Fruit fly (Drosophila melanogaster) whole organism: Measurements from ENCODE around the gene Tom20.

Experiments
- CG8478 ChIP-seq: fragments of >200 bp; optimal IDR thresholded peaks from 2 replicates; lab custom pipeline; 2018; ENCODE audit warnings: inconsistent platforms
- Dll ChIP-seq: fragments of >200 bp; optimal IDR thresholded peaks from 2 replicates; lab custom pipeline; 2017
- EcR ChIP-seq, 2 experiments: fragments of >200 bp; optimal IDR thresholded peaks; 2 replicates each; lab custom pipeline; 2017; ENCODE audit warnings: missing biosample characterization in 2 of 2, missing genetic modification characterization in 2 of 2, missing genetic modification reagents in 2 of 2
- pan ChIP-seq: fragments of >200 bp; optimal IDR thresholded peaks from 2 replicates; lab custom pipeline; 2017
- psq ChIP-seq: fragments of >200 bp; optimal IDR thresholded peaks from 2 replicates; lab custom pipeline; 2017
- usp ChIP-seq: fragments of >200 bp; optimal IDR thresholded peaks from 2 replicates; lab custom pipeline; 2017; ENCODE audit warnings: missing biosample characterization, missing genetic modification characterization, mixed read lengths

The Tom20 gene

DNA sequence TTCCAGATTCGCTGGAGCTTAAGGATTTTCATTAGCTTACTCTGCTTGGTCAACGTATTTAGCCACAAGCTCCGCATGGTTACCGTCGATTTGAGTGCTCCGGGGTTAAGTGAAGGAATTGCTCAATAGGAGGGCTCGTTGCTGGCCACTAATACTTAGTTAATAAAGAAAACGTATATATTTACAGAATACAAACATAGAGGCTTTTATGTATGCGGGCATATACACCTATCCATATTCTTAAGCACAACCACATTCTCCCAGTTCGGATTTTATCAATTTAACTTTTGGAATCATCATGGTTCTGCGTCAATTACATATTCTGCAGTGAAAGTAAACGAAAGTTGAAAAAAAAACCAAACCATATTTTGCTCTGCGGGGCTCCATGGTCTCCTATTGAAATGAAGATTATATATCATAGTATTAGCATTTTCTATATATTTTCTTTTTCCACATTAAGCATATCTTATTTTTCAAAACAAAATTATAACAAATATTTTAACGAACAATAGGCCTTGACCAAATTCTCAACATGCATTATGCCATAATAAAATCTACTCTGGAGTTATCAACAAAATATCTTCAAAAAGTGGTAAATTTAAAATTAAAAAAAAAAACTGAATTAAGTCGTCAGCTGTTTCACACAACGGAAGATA lies at the start of gene Tom20, which contains the start of gene Gabat:
Tom20 (plus strand) TSS at position 564 of the 656 bp plus-strand sequence.
Gabat (minus strand) TSS at position 606 of the 656 bp plus-strand sequence.
- TF ChIP-seq Dll (lab: Kevin White, UChicago) (no peak), usp (GFP tag; lab: Kevin White, UChicago) (no peak), psq (lab: Kevin White, UChicago) (no peak), EcR (GFP tag; optimal IDR thresholded peaks at IDR 0.05; lab: Kevin White, UChicago) (no peak), CG8478 (lab: Kevin White, UChicago) (no peak)

DNA sequence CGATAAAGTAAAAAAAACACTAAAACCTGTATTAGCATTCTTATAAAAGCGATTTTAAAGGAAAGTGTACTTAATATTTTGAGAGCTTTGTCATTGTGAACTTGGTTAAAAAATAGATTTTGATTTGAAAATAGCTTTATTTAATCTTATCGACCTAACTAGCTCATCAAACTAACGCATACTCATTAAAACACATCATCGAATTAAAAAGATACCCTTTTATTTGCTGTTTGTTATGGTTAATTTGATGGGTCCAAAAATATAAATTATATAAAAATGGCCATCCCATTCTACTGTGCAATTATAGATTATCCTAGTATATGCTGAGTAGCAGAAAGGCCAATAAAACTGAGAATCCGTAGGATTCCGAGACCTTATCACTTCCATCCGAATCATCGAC lies 49.4 kb upstream of the Tom20 start, which contains the start of gene CG32219:
CG32219 (minus strand) TSS at position 101 of the 400 bp plus-strand sequence.
- TF ChIP-seq usp (GFP tag; lab: Kevin White, UChicago) (no peak), EcR (GFP tag; optimal IDR thresholded peaks at IDR 0.05; lab: Kevin White, UChicago) (no peak), CG8478 (lab: Kevin White, UChicago) (no peak), pan (no peak), psq (lab: Kevin White, UChicago) (no peak), Dll (lab: Kevin White, UChicago) (no peak)

DNA sequence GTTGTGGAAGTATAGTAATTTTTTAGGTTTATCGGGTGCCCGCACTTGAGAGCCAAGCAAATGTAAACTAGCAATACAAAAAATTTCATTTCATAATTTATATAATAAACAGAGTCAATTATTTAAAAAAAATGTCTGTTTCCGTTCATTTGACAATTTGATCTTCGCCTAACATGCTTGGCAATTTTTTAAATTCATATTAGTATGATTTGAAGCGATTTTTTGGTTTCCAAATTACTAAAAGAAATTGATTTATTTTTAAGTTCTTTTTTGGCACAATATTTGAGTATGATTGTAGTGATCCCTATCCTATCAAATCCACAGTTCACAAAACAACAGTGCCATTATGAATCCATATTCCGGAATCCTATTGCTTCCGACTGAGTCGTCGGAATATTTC lies 48.6 kb upstream of the Tom20 start, which contains the start of gene CG34258:
CG34258 (minus strand) TSS at position 101 of the 400 bp plus-strand sequence.
- TF ChIP-seq psq (lab: Kevin White, UChicago) = no peak
- no peak for TF ChIP-seq EcR (GFP tag; optimal IDR thresholded peaks at IDR 0.05; lab: Kevin White, UChicago)
- no peak for TF ChIP-seq CG8478 (lab: Kevin White, UChicago)
- TF ChIP-seq Dll (lab: Kevin White, UChicago) = no peak
- no peak for TF ChIP-seq pan
- TF ChIP-seq usp (GFP tag; lab: Kevin White, UChicago) = no peak

DNA sequence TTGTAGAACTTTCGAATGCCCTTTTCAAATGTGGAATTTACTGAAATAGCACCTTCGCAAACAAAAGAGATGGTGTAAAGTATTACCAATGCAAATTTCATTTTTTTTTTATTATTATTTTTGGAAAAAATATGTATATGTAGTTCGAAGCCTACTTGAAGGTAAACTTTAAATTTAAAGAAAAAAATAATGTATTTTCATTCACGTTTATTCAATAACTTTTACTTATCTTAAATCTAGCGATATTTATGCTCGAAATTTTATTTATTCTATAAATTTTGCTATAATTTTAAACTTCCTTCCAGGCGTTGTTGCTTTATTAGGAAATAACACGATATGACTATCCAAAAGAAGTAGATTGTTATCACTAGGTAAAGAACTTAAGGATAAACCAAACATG lies 47.8 kb upstream of the Tom20 start, which contains the start of gene CG33710:
CG33710 (minus strand) TSS at position 101 of the 400 bp plus-strand sequence.
- TF ChIP-seq EcR (GFP tag; optimal IDR thresholded peaks at IDR 0.05; lab: Kevin White, UChicago) (no peak), usp (GFP tag; lab: Kevin White, UChicago) (no peak), Dll (lab: Kevin White, UChicago) (no peak), pan (no peak), CG8478 (lab: Kevin White, UChicago) (no peak), psq (lab: Kevin White, UChicago) (no peak)

DNA sequence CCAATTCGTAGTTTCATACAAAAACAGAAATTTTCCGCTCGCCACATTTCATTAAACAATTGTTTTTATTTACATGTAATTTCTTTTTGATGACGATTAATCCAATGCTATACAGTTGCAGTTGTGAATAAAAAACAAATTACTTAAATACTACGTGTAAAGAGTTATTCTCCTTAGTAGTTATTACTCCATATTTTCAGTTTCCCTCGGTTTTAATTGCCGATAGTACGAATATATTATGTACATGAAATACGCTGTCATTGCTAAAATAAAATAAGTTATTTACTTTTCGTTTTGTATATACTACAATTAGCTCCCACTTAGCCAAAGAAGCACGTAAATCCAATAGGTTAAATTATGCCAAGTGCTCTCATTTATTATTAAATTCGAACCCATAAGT lies 46.8 kb upstream of the Tom20 start, which contains the start of gene CG42655:
CG42655 (minus strand) TSS at position 101 of the 400 bp plus-strand sequence.
- no peak for TF ChIP-seq CG8478 (lab: Kevin White, UChicago)
- TF ChIP-seq psq (lab: Kevin White, UChicago) = no peak
- TF ChIP-seq EcR (GFP tag; optimal IDR thresholded peaks at IDR 0.05; lab: Kevin White, UChicago) = no peak
- TF ChIP-seq Dll (lab: Kevin White, UChicago) = no peak
- no peak for TF ChIP-seq pan

DNA sequence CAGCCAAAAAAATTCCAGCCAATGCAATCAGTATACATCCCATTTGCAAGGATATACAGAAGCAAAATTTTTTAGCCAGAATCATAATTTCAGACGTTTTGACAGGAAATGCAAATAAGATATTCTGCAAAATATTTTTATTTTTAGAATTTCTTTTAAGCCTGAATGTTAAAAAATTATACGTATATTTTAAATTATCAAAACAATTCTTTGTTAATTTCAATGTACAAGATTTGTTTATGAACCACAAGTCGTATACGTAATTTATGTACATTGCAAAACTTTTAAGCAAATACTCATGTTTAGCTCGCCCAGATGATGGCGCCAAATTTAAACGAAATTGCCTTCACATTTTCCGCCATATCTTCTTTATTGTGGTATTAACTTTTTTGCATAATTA lies 46.0 kb upstream of the Tom20 start, which contains the start of gene CG42654:
CG42654 (minus strand) TSS at position 101 of the 400 bp plus-strand sequence.
- TF ChIP-seq Dll (lab: Kevin White, UChicago) = no peak
- TF ChIP-seq CG8478 (lab: Kevin White, UChicago) = no peak
- TF ChIP-seq psq (lab: Kevin White, UChicago) = no peak
- TF ChIP-seq EcR (GFP tag; optimal IDR thresholded peaks at IDR 0.05; lab: Kevin White, UChicago) = no peak
- TF ChIP-seq pan = no peak

DNA sequence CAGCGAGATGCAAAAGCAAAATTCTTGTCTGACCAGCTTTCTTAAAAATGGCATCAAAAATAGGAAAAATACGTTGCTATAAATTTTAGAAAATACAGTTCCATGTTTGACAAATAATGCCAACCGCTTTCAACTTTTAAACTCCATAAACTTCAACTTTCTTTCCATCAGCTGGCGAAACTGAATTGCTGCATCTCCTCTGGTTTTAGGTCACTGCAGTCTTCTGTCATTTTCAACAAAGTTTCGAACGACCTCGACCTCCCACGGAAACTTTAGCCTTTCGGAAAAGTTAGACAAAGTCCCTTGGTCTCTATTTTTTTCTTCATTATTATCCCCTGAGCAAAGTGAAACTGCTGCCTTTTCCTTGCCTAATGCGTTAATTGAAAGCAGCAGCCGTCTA lies 44.7 kb upstream of the Tom20 start, which contains the start of gene CG42263:
CG42263 (minus strand) TSS at position 101 of the 400 bp plus-strand sequence.
- TF ChIP-seq EcR (GFP tag; optimal IDR thresholded peaks at IDR 0.05; lab: Kevin White, UChicago) = no peak
- TF ChIP-seq usp (GFP tag; lab: Kevin White, UChicago) = no peak
- TF ChIP-seq Dll (lab: Kevin White, UChicago) = no peak
- no peak for TF ChIP-seq psq (lab: Kevin White, UChicago)
- no peak for TF ChIP-seq pan

DNA sequence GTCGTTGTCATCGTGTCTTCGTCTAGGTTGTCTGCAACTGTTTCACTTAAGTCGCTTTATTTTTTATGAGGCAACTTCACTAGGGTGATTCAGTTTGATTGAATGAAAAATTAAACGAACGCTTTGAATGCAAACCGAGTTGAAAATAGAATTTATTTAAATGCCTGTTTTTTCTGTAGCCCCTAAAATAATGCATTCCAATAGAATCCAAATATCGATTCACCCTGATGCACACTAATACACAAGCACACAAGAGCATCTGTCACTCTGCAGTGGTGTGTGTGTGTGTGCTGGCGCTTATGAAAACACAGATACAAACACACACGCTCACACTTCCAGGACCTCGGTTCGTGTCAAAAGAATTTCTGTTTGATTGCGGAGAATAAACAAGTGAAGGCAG lies 38.6 kb upstream of the Tom20 start:
- no peak for TF ChIP-seq psq (lab: Kevin White, UChicago)
- TF ChIP-seq pan = no peak
- no peak for TF ChIP-seq CG8478 (lab: Kevin White, UChicago)
- TF ChIP-seq EcR (GFP tag; optimal IDR thresholded peaks at IDR 0.05; lab: Kevin White, UChicago) = no peak
- no peak for TF ChIP-seq Dll (lab: Kevin White, UChicago)
- no peak for TF ChIP-seq usp (GFP tag; lab: Kevin White, UChicago)

DNA sequence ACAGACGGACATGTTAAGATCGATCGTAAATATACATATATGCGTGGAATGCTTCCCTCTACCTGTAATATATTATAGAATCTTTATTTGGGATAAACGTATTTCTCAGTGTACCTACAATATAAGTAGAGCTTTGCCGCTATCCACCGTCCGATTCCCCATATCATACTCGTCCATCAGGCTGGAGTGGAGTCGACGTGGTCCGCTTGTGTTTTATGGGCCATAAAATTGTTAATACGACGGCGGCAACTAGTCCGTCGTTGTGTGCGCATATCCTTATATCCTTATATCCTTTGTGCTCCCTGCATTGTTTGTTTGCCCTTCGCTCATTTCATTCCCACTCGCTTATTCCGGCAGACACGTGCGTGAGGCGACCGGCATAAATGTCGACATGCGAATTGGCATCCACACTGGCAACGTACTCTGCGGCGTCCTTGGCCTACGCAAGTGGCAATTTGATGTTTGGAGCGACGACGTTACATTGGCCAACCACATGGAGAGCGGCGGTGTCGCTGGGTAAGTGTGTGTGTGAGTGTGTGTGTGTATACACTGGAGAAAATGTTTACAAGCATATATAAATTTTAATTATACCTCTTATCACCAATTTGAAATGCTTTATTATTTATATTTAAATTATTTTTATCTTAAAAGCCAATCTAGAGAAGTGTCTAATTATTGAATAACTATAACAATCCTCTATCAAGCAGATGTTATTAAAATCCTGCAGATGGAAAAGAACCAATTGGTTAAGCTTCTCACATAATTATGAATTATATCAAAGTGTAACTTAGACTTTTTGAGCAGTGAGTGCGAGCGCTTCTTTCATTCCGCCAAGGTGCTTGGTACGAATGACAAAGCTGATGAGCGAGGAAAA lies 31.5 kb upstream of the Tom20 start:
- TF ChIP-seq Dll (lab: Kevin White, UChicago) (no peak), CG8478 (lab: Kevin White, UChicago) (no peak), psq (lab: Kevin White, UChicago) (no peak), EcR (GFP tag; optimal IDR thresholded peaks at IDR 0.05; lab: Kevin White, UChicago) (no peak), pan (no peak), usp (GFP tag; lab: Kevin White, UChicago) (no peak)

DNA sequence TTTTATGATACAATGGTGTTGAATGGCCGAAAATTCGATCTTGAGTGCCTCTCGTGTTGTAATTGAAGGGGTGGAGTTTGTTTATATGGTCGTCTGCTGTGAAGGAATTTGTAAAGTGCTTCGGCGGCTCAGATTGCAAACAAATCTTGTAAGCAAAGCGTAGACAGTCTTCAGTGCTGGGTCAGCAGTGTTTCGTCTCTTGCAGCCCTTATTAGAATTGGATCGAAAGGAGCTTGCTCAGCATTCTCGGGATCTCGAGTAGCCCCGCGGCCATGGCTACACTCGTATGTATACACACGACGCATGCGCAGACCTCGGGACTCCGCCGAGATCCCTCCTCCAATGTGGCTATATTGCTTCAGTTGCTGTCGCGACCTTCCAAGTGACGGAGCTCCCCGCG lies 22.4 kb upstream of the Tom20 start:
- TF ChIP-seq usp (GFP tag; lab: Kevin White, UChicago) (no peak), pan (no peak), CG8478 (lab: Kevin White, UChicago) (no peak), psq (lab: Kevin White, UChicago) (no peak), EcR (GFP tag; optimal IDR thresholded peaks at IDR 0.05; lab: Kevin White, UChicago) (no peak), Dll (lab: Kevin White, UChicago) (no peak)

DNA sequence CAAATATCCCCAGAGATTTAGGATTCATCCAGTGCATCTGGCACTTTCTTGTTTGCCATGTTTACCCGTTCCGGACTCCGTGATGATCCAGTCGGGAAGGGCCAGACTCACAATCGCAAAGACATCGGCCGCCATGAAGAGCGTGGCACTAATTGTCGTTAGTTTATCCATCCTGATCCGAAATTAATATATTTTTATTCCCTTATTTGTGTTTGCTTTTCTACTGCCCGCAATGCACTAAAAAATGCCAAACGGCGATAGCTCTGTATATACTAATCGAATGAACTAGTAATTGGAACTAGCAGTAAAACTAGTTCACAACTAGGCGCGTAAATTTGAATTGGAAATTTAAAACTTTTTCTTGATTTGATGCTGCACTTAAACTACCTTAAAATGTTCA lies 20.9 kb upstream of the Tom20 start, which contains the start of gene CG14182:
CG14182 (minus strand) TSS at position 221 of the 400 bp plus-strand sequence.
- TF ChIP-seq EcR (GFP tag; optimal IDR thresholded peaks at IDR 0.05; lab: Kevin White, UChicago) (no peak), Dll (lab: Kevin White, UChicago) (no peak), pan (no peak), psq (lab: Kevin White, UChicago) (no peak), CG8478 (lab: Kevin White, UChicago) (no peak), usp (GFP tag; lab: Kevin White, UChicago) (no peak)
